Worm (Caenorhabditis elegans) whole organism, mixed stage, embryonic: ENCODE results near the gene H20J04.4.

Experiments used
- M03D4.4 ChIP-seq: sonication (generic microtip); optimal IDR thresholded peaks from 2 replicates; lab custom pipeline; 2017; ENCODE audit warnings: mild to moderate bottlenecking, missing genetic modification characterization, missing compliant biosample characterization
- bed-3 ChIP-seq: fragments of 200-800 bp; sonication (Bioruptor generic); optimal IDR thresholded peaks from 3 replicates; lab custom pipeline; 2018; ENCODE audit warnings: mild to moderate bottlenecking, missing genetic modification characterization, moderate library complexity, missing compliant biosample characterization
- blmp-1 ChIP-seq: fragments of 150-350 bp; optimal IDR thresholded peaks from 2 replicates; lab custom pipeline; 2014; ENCODE audit warnings: missing biosample characterization, missing genetic modification characterization
- ceh-39 ChIP-seq: fragments of 150-350 bp; optimal IDR thresholded peaks from 2 replicates; lab custom pipeline; 2014; ENCODE audit warnings: missing biosample characterization, missing genetic modification characterization
- ceh-43 ChIP-seq: fragments of 200-800 bp; sonication (Bioruptor generic); optimal IDR thresholded peaks from 2 replicates; lab custom pipeline; 2018; ENCODE audit warnings: mild to moderate bottlenecking, missing genetic modification characterization, moderate library complexity, missing compliant biosample characterization
- ceh-83 ChIP-seq: fragments of 200-800 bp; sonication (Bioruptor generic); optimal IDR thresholded peaks from 2 replicates; lab custom pipeline; 2018; ENCODE audit warnings: mild to moderate bottlenecking, missing genetic modification characterization, missing compliant biosample characterization
- ces-1 ChIP-seq: fragments of 150-350 bp; optimal IDR thresholded peaks from 2 replicates; lab custom pipeline; 2014; ENCODE audit warnings: missing biosample characterization, missing genetic modification reagents, missing genetic modification characterization
- cnd-1 ChIP-seq: fragments of 200-800 bp; sonication (Bioruptor generic); optimal IDR thresholded peaks from 2 replicates; lab custom pipeline; 2018; ENCODE audit warnings: mild to moderate bottlenecking, missing genetic modification characterization, missing compliant biosample characterization
- drap-1 ChIP-seq: fragments of 200-800 bp; sonication (Bioruptor generic); optimal IDR thresholded peaks from 3 replicates; lab custom pipeline; 2018; ENCODE audit warnings: mild to moderate bottlenecking, missing genetic modification characterization, missing compliant biosample characterization
- elt-1 ChIP-seq: sonication (generic microtip); optimal IDR thresholded peaks from 2 replicates; lab custom pipeline; 2017; ENCODE audit warnings: missing genetic modification characterization, mild to moderate bottlenecking, missing compliant biosample characterization, antibody characterized with exemption, moderate library complexity, borderline replicate concordance; ENCODE audit not compliant: insufficient read depth
- elt-3 ChIP-seq: fragments of 150-350 bp; optimal IDR thresholded peaks from 2 replicates; lab custom pipeline; 2014; ENCODE audit warnings: missing biosample characterization, missing genetic modification characterization
- flh-1 ChIP-seq: fragments of 200-800 bp; sonication (Bioruptor generic); optimal IDR thresholded peaks from 2 replicates; lab custom pipeline; 2018; ENCODE audit warnings: mild to moderate bottlenecking, missing genetic modification characterization, moderate library complexity, missing compliant biosample characterization
- ham-2 ChIP-seq: fragments of 200-800 bp; sonication (Bioruptor generic); optimal IDR thresholded peaks from 2 replicates; lab custom pipeline; 2018; ENCODE audit warnings: mild to moderate bottlenecking, missing genetic modification characterization, missing compliant biosample characterization
- hlh-1 ChIP-seq: fragments of 150-350 bp; optimal IDR thresholded peaks from 2 replicates; lab custom pipeline; 2014; ENCODE audit warnings: missing biosample characterization, missing genetic modification reagents, missing genetic modification characterization
- lin-13 ChIP-seq: fragments of 150-350 bp; optimal IDR thresholded peaks from 2 replicates; lab custom pipeline; 2014; ENCODE audit warnings: missing biosample characterization, missing genetic modification characterization
- lin-32 ChIP-seq: fragments of 200-800 bp; sonication (Bioruptor generic); optimal IDR thresholded peaks from 2 replicates; lab custom pipeline; 2018; ENCODE audit warnings: mild to moderate bottlenecking, missing genetic modification characterization, missing compliant biosample characterization
- lsy-2 ChIP-seq: fragments of 150-350 bp; optimal IDR thresholded peaks from 2 replicates; lab custom pipeline; 2014; ENCODE audit warnings: missing biosample characterization, missing genetic modification characterization
- mls-2 ChIP-seq: sonication (generic microtip); optimal IDR thresholded peaks from 2 replicates; lab custom pipeline; 2016; ENCODE audit warnings: mild to moderate bottlenecking, missing genetic modification characterization, moderate library complexity, missing compliant biosample characterization
- nhr-12 ChIP-seq: fragments of 150-350 bp; optimal IDR thresholded peaks from 2 replicates; lab custom pipeline; 2014; ENCODE audit warnings: missing biosample characterization, missing genetic modification characterization
- nhr-2 ChIP-seq: fragments of 150-350 bp; optimal IDR thresholded peaks from 2 replicates; lab custom pipeline; 2014; ENCODE audit warnings: missing biosample characterization, missing genetic modification characterization
- nhr-237 ChIP-seq: fragments of 150-350 bp; optimal IDR thresholded peaks from 2 replicates; lab custom pipeline; 2014; ENCODE audit warnings: missing biosample characterization, missing genetic modification characterization
- nhr-28 ChIP-seq: fragments of 150-350 bp; optimal IDR thresholded peaks from 2 replicates; lab custom pipeline; 2014; ENCODE audit warnings: missing biosample characterization, missing genetic modification characterization
- pha-4 ChIP-seq: fragments of 150-350 bp; optimal IDR thresholded peaks from 2 replicates; lab custom pipeline; 2018; ENCODE audit warnings: missing biosample characterization, missing genetic modification reagents, missing genetic modification characterization
- sem-2 ChIP-seq: fragments of 200-800 bp; sonication (Bioruptor generic); optimal IDR thresholded peaks from 2 replicates; lab custom pipeline; 2018; ENCODE audit warnings: mild to moderate bottlenecking, missing genetic modification characterization, missing compliant biosample characterization
- snpc-4 ChIP-seq: fragments of 150-350 bp; optimal IDR thresholded peaks from 2 replicates; lab custom pipeline; 2014; ENCODE audit warnings: missing biosample characterization, missing genetic modification characterization
- tbx-8 ChIP-seq: fragments of 200-800 bp; sonication (Bioruptor generic); optimal IDR thresholded peaks from 2 replicates; lab custom pipeline; 2018; ENCODE audit warnings: mild to moderate bottlenecking, missing genetic modification characterization, moderate library complexity, missing compliant biosample characterization
- unc-120 ChIP-seq: sonication (generic microtip); optimal IDR thresholded peaks from 2 replicates; lab custom pipeline; 2017; ENCODE audit warnings: missing genetic modification characterization, missing compliant biosample characterization; ENCODE audit not compliant: poor library complexity, severe bottlenecking
- unc-39 ChIP-seq: fragments of 150-350 bp; optimal IDR thresholded peaks from 2 replicates; lab custom pipeline; 2014; ENCODE audit warnings: missing biosample characterization, missing genetic modification characterization
- unc-62 ChIP-seq: fragments of 150-350 bp; optimal IDR thresholded peaks from 2 replicates; lab custom pipeline; 2014; ENCODE audit warnings: missing biosample characterization, missing genetic modification reagents, missing genetic modification characterization
- ztf-11 ChIP-seq: fragments of 150-350 bp; optimal IDR thresholded peaks from 2 replicates; lab custom pipeline; 2014; ENCODE audit warnings: missing biosample characterization, missing genetic modification characterization

H20J04.4 gene

DNA sequence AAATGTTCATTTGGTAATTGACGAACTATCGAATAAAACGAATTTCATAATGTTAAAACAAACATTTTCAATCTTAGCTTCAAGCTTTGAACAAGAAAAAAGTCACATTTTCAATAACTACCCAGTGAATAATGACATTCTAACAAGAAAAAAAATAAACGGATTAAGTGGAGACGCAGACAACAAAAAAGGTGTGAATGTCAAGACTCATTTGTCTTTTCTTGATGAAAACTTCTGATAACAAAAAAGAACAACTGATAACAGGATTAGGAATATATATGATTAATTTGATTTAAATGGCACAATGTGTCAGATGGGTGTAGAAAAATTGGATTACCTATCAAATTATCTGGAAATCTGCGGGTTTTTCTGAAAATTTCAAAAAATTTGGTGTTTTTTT lies 40.2 kb upstream of the H20J04.4 start:
- TF ChIP-seq flh-1 (GFP tag; lab: Kevin White, UChicago) (no peak), ces-1 (peak; percentile 18), nhr-237 (tag; lab: Kevin White, UChicago) (no peak), nhr-2 (tag; lab: Kevin White, UChicago) (no peak), bed-3 (GFP tag; lab: Kevin White, UChicago) (no peak), M03D4.4 (tag; lab: Kevin White, UChicago) (no peak), ceh-43 (GFP tag; lab: Kevin White, UChicago) (no peak), unc-62 (GFP tag; lab: Kevin White, UChicago) (no peak), elt-1 (peak; percentile 27), cnd-1 (tag; lab: Kevin White, UChicago) (no peak)

DNA sequence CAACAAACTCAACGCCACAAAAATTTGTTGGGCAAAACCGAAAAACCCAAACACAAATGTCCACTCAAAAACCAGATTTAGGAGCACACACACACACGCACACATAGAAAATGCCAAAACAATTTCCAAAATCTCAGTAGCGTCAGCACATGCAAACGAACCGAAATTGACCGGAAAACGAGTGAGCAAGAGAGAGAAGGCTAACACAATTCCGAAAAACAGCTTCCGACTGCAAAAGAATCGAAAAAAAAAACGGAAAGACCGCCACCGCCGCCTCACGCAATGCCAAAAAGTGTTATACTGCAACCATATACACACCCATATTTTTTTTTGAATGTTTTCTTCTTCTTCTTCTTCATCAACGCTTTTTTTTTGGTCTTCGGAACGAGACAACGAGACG lies 37.0 kb upstream of the H20J04.4 start:
- TF ChIP-seq sem-2 (no peak), nhr-12 (tag; lab: Kevin White, UChicago) (no peak), M03D4.4 (tag; lab: Kevin White, UChicago) (no peak), lsy-2 (no peak), drap-1 (GFP tag; lab: Kevin White, UChicago) (no peak), ces-1 (peak; percentile 19), blmp-1 (no peak), bed-3 (GFP tag; lab: Kevin White, UChicago) (no peak)

DNA sequence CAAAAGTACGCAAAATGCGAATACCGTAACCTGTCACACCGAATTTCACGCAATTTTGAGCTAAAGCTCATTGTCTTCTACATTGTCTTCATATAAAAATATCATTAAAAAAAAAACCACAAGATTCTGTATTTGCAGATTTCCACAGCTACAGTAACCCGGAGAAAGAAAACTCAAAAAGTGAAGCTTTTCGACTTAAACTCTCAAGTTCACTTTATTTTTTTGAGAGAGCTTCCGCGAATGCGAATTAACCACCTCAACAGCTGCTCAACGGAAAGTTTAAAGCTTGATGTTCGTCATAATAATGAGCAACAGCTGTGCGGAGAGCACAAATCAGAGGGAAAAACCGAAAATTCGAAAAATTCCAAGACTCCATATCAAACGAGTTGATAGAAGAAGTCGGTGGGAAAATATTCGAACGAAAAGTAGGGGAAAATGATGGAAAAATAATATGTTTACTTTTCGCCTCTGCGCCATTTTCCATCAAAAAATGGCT lies 35.7 kb upstream of the H20J04.4 start:
- TF ChIP-seq unc-62 (GFP tag; lab: Kevin White, UChicago) (peak; percentile 43), hlh-1 (tag; lab: Kevin White, UChicago) (peak; percentile 98), ceh-43 (GFP tag; lab: Kevin White, UChicago) (no peak)

- no peak for TF ChIP-seq snpc-4 (tag; lab: Kevin White, UChicago)
- no peak for TF ChIP-seq tbx-8 (GFP tag; lab: Kevin White, UChicago)
- no peak for TF ChIP-seq ces-1
- TF ChIP-seq elt-3 (tag; lab: Kevin White, UChicago): no peak
- peak; percentile 90 for TF ChIP-seq elt-1
- no peak for TF ChIP-seq nhr-237 (tag; lab: Kevin White, UChicago)
Measured at ce11 chrII:4294189-4294588, 34.6 kb upstream of the H20J04.4 start.

DNA sequence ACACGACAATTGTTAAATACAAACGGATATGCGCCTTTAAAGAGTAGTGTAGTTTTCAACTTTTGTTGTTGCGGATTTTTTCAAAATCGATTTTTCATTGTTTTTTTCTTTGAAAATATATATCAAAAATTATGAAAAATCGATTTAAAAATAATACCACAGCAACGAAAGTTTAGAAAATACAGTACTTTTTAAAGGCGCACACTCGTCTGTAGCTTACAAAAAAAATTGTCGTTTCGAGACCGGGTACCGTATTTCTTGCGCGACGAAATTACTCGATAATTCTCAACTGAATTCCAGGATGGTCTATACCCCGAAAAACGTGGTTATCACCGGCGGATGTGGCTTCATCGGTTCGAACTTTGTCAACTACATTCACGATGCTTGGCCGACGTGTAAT lies 34.0 kb upstream of the H20J04.4 start, which contains the start of gene rml-4:
Gene rml-4 (plus strand): TSS at position 301 of the 400 bp plus-strand sequence.
- TF ChIP-seq mls-2 (tag; lab: Kevin White, UChicago) (no peak), pha-4 (tag; lab: Kevin White, UChicago) (no peak), M03D4.4 (tag; lab: Kevin White, UChicago) (no peak), ham-2 (GFP tag; lab: Kevin White, UChicago) (no peak), ceh-83 (GFP tag; lab: Kevin White, UChicago) (no peak), hlh-1 (tag; lab: Kevin White, UChicago) (no peak), flh-1 (GFP tag; lab: Kevin White, UChicago) (no peak), sem-2 (no peak), lsy-2 (no peak), unc-62 (GFP tag; lab: Kevin White, UChicago) (no peak), ztf-11 (tag; lab: Kevin White, UChicago) (no peak), nhr-12 (tag; lab: Kevin White, UChicago) (no peak), blmp-1 (no peak), lin-13 (no peak), ces-1 (no peak), bed-3 (GFP tag; lab: Kevin White, UChicago) (no peak), ceh-43 (GFP tag; lab: Kevin White, UChicago) (no peak), nhr-28 (no peak)

ce11 chrII:4297259-4297658 lies 31.6 kb upstream of the H20J04.4 start:
- TF ChIP-seq tbx-8 (GFP tag; lab: Kevin White, UChicago): no peak
- TF ChIP-seq lsy-2: no peak
- no peak for TF ChIP-seq unc-120 (tag; lab: Kevin White, UChicago)
- no peak for TF ChIP-seq ceh-83 (GFP tag; lab: Kevin White, UChicago)
- TF ChIP-seq elt-1: no peak
- no peak for TF ChIP-seq unc-39 (tag; lab: Kevin White, UChicago)
- TF ChIP-seq hlh-1 (tag; lab: Kevin White, UChicago): no peak
- TF ChIP-seq bed-3 (GFP tag; lab: Kevin White, UChicago): no peak
- no peak for TF ChIP-seq lin-32 (GFP tag; lab: Kevin White, UChicago)
- no peak for TF ChIP-seq snpc-4 (tag; lab: Kevin White, UChicago)
- TF ChIP-seq ceh-39 (tag; lab: Kevin White, UChicago): no peak
